Fruit fly (Drosophila melanogaster): ENCODE data around the gene CG46310.

The CG46310 gene

dm6 chr3R:23141678-23142338 lies 31.9 kb upstream of the CG46310 start, which contains the start of gene hh:
TSS of gene hh (minus strand) at chr3R:23141906.
- no peak for TF ChIP-seq CTCF (optimal IDR thresholded peaks at IDR 0.05)
- no peak for TF ChIP-seq CG8478 (optimal IDR thresholded peaks at IDR 0.05)

- TF ChIP-seq CTCF (optimal IDR thresholded peaks at IDR 0.05): no peak
Observed at dm6 chr3R:23143440-23143839, 30.2 kb upstream of the CG46310 start.

dm6 chr3R:23144654-23145053 lies 29.0 kb upstream of the CG46310 start:
- TF ChIP-seq CTCF (optimal IDR thresholded peaks at IDR 0.05) (no peak), CG8478 (optimal IDR thresholded peaks at IDR 0.05) (no peak)

dm6 chr3R:23145681-23146080 lies 28.0 kb upstream of the CG46310 start:
- no peak for TF ChIP-seq CTCF (optimal IDR thresholded peaks at IDR 0.05)
- TF ChIP-seq CG8478 (optimal IDR thresholded peaks at IDR 0.05): no peak

dm6 chr3R:23147058-23147457 lies 26.6 kb upstream of the CG46310 start:
- TF ChIP-seq CG8478 (optimal IDR thresholded peaks at IDR 0.05) (no peak), CTCF (optimal IDR thresholded peaks at IDR 0.05) (no peak)

- no peak for TF ChIP-seq CTCF (optimal IDR thresholded peaks at IDR 0.05)
- TF ChIP-seq CG8478 (optimal IDR thresholded peaks at IDR 0.05): no peak
Observed at dm6 chr3R:23147625-23148024, 26.0 kb upstream of the CG46310 start.

dm6 chr3R:23148433-23148832 lies 25.2 kb upstream of the CG46310 start:
- TF ChIP-seq CTCF (optimal IDR thresholded peaks at IDR 0.05) (no peak), CG8478 (optimal IDR thresholded peaks at IDR 0.05) (no peak)

- TF ChIP-seq CTCF (optimal IDR thresholded peaks at IDR 0.05): no peak
Observed at dm6 chr3R:23149021-23149571, 24.6 kb upstream of the CG46310 start.

dm6 chr3R:23156347-23156864 lies 17.3 kb upstream of the CG46310 start:
- TF ChIP-seq CTCF (optimal IDR thresholded peaks at IDR 0.05): no peak
- no peak for TF ChIP-seq CG8478 (optimal IDR thresholded peaks at IDR 0.05)

- TF ChIP-seq CTCF (optimal IDR thresholded peaks at IDR 0.05): no peak
- TF ChIP-seq CG8478 (optimal IDR thresholded peaks at IDR 0.05): no peak
Observed at dm6 chr3R:23156865-23157515, 16.7 kb upstream of the CG46310 start.

dm6 chr3R:23157664-23158151 lies 16.0 kb upstream of the CG46310 start, which contains the start of gene unk:
TSS of gene unk (minus strand) at chr3R:23157862.
- TF ChIP-seq CG8478 (optimal IDR thresholded peaks at IDR 0.05): no peak
- peak; percentile 78 to 81 for TF ChIP-seq CTCF (optimal IDR thresholded peaks at IDR 0.05)

dm6 chr3R:23159289-23159956 lies 14.2 kb upstream of the CG46310 start, which contains the start of gene VhaAC39-2:
TSS of gene VhaAC39-2 (minus strand) at chr3R:23159316.
- TF ChIP-seq CG8478 (optimal IDR thresholded peaks at IDR 0.05) (no peak), CTCF (optimal IDR thresholded peaks at IDR 0.05) (peak in 1 of 2 experiments; percentile 85)

dm6 chr3R:23161288-23161870 lies 12.3 kb upstream of the CG46310 start, which contains the start of gene CG13829:
TSS of gene CG13829 (minus strand) at chr3R:23161338.
- no peak for TF ChIP-seq CG8478 (optimal IDR thresholded peaks at IDR 0.05)
- no peak for TF ChIP-seq CTCF (optimal IDR thresholded peaks at IDR 0.05)

dm6 chr3R:23164134-23164533 lies 9.5 kb upstream of the CG46310 start:
- TF ChIP-seq CG8478 (optimal IDR thresholded peaks at IDR 0.05) (no peak), CTCF (optimal IDR thresholded peaks at IDR 0.05) (no peak)

- TF ChIP-seq CTCF (optimal IDR thresholded peaks at IDR 0.05) (no peak), CG8478 (optimal IDR thresholded peaks at IDR 0.05) (no peak)
Observed at dm6 chr3R:23164630-23165029, 9.0 kb upstream of the CG46310 start.

Data from S2 (cell line).